Worm (Caenorhabditis elegans): ENCODE results near the gene hrpl-1.

DNA sequence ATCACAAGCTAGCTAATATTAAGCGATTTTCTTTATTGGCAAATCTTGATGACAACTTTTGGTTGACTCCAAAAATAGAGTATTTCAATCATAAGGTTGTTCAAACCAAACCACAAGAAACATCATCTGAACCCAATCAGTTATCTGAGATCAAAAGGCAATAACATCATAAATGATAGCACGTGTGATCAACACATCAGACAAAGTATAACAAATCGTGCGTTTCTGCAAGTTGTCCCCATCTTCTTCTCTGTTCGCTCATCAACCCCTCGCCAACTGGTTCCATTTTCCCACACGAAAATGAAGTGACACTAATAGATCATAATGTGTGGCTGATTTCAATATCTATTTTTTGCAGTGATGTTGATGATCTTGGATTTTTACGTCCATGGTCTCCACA, 49.2 kb upstream of the hrpl-1 start:
- TF ChIP-seq lin-11 (tag; optimal IDR thresholded peaks at IDR 0.05) = no peak
- no peak for TF ChIP-seq lin-39 (tag; optimal IDR thresholded peaks at IDR 0.05)
- no peak for TF ChIP-seq unc-55 (GFP tag; optimal IDR thresholded peaks at IDR 0.05)
- TF ChIP-seq mbf-1 (tag; optimal IDR thresholded peaks at IDR 0.05) = no peak
- peak; percentile 65 for TF ChIP-seq ama-1 (optimal IDR thresholded peaks at IDR 0.05)
- TF ChIP-seq nhr-77 (tag; optimal IDR thresholded peaks at IDR 0.05) = no peak
- TF ChIP-seq dmd-4 (tag; optimal IDR thresholded peaks at IDR 0.05) = no peak
- no peak for TF ChIP-seq nhr-237 (tag; optimal IDR thresholded peaks at IDR 0.05)
- no peak for TF ChIP-seq ceh-16 (tag; optimal IDR thresholded peaks at IDR 0.05)

All from whole organism, L2 larva.